Worm (Caenorhabditis elegans) whole organism, L3 larva: Measurements from ENCODE around the gene ZK863.8.

ENCODE experiments used
- ZK546.5 ChIP-seq: sonication (generic microtip); optimal IDR thresholded peaks from 2 replicates; lab custom pipeline; 2017; ENCODE audit warnings: missing biosample characterization, missing genetic modification characterization
- ama-1 ChIP-seq: fragments of 150-350 bp; optimal IDR thresholded peaks from 2 replicates; lab custom pipeline; 2018
- ceh-16 ChIP-seq: sonication (generic microtip); optimal IDR thresholded peaks from 2 replicates; lab custom pipeline; 2017; ENCODE audit warnings: missing biosample characterization, missing genetic modification characterization
- ceh-28 ChIP-seq: fragments of 150-350 bp; optimal IDR thresholded peaks from 2 replicates; lab custom pipeline; 2014; ENCODE audit warnings: missing biosample characterization, missing genetic modification reagents, missing genetic modification characterization
- ceh-82 ChIP-seq: fragments of 150-350 bp; optimal IDR thresholded peaks from 2 replicates; lab custom pipeline; 2014; ENCODE audit warnings: missing biosample characterization, missing genetic modification characterization
- ceh-9 ChIP-seq: sonication (generic microtip); optimal IDR thresholded peaks from 2 replicates; lab custom pipeline; 2018; ENCODE audit warnings: missing biosample characterization, missing genetic modification characterization
- daf-12 ChIP-seq: fragments of 150-350 bp; optimal IDR thresholded peaks from 2 replicates; lab custom pipeline; 2014; ENCODE audit warnings: missing biosample characterization, missing genetic modification reagents, missing genetic modification characterization
- egl-27 ChIP-seq: sonication (generic microtip); optimal IDR thresholded peaks from 4 replicates; lab custom pipeline; 2017; ENCODE audit warnings: missing biosample characterization, missing genetic modification reagents, missing genetic modification characterization
- elt-1 ChIP-seq: fragments of 150-350 bp; optimal IDR thresholded peaks from 2 replicates; lab custom pipeline; 2014; ENCODE audit warnings: missing biosample characterization, missing genetic modification characterization
- elt-2 ChIP-seq: sonication (generic microtip); optimal IDR thresholded peaks from 2 replicates; lab custom pipeline; 2016; ENCODE audit warnings: missing genetic modification reagents, mild to moderate bottlenecking, missing genetic modification characterization, missing compliant biosample characterization
- elt-3 ChIP-seq, 3 experiments: fragments of 150-350 bp in 1 of 3; sonication (generic microtip) in 2 of 3; optimal IDR thresholded peaks; 2 replicates in 2 of 3; 4 replicates in 1 of 3; lab custom pipeline; 2014 to 2017; ENCODE audit warnings: missing biosample characterization in 3 of 3, missing genetic modification characterization in 3 of 3
- fkh-10 ChIP-seq: sonication (generic microtip); optimal IDR thresholded peaks from 2 replicates; lab custom pipeline; 2017; ENCODE audit warnings: missing biosample characterization, missing genetic modification reagents, missing genetic modification characterization
- fkh-2 ChIP-seq: fragments of 150-350 bp; optimal IDR thresholded peaks from 2 replicates; lab custom pipeline; 2014; ENCODE audit warnings: missing biosample characterization, missing genetic modification reagents, missing genetic modification characterization
- fos-1 ChIP-seq: fragments of 150-350 bp; optimal IDR thresholded peaks from 2 replicates; lab custom pipeline; 2014; ENCODE audit warnings: missing biosample characterization, missing genetic modification characterization
- hmg-11 ChIP-seq: sonication (generic microtip); optimal IDR thresholded peaks from 2 replicates; lab custom pipeline; 2016; ENCODE audit warnings: missing genetic modification characterization, missing compliant biosample characterization
- jun-1 ChIP-seq: fragments of 150-350 bp; optimal IDR thresholded peaks from 2 replicates; lab custom pipeline; 2014; ENCODE audit warnings: missing biosample characterization, missing genetic modification reagents, missing genetic modification characterization
- lin-39 ChIP-seq: fragments of 150-350 bp; optimal IDR thresholded peaks from 2 replicates; lab custom pipeline; 2018; ENCODE audit warnings: missing biosample characterization, missing genetic modification reagents, missing genetic modification characterization
- mdl-1 ChIP-seq: fragments of 150-350 bp; optimal IDR thresholded peaks from 2 replicates; lab custom pipeline; 2014; ENCODE audit warnings: missing biosample characterization, missing genetic modification characterization
- mml-1 ChIP-seq: fragments of 150-350 bp; sonication (generic microtip); optimal IDR thresholded peaks from 3 replicates; lab custom pipeline; 2014; ENCODE audit warnings: missing biosample characterization, missing genetic modification characterization
- nhr-12 ChIP-seq: fragments of 150-350 bp; optimal IDR thresholded peaks from 2 replicates; lab custom pipeline; 2014; ENCODE audit warnings: missing biosample characterization, missing genetic modification characterization
- nhr-23 ChIP-seq: fragments of 150-350 bp; optimal IDR thresholded peaks from 2 replicates; lab custom pipeline; 2014; ENCODE audit warnings: missing biosample characterization, missing genetic modification reagents, missing genetic modification characterization
- nhr-237 ChIP-seq: fragments of 150-350 bp; optimal IDR thresholded peaks from 2 replicates; lab custom pipeline; 2014; ENCODE audit warnings: missing biosample characterization, missing genetic modification characterization
- nhr-25 ChIP-seq: sonication (generic microtip); optimal IDR thresholded peaks from 2 replicates; lab custom pipeline; 2017; ENCODE audit warnings: missing biosample characterization, missing genetic modification characterization
- nhr-28 ChIP-seq: fragments of 150-350 bp; optimal IDR thresholded peaks from 2 replicates; lab custom pipeline; 2014; ENCODE audit warnings: missing biosample characterization, missing genetic modification characterization
- nhr-43 ChIP-seq: sonication (generic microtip); optimal IDR thresholded peaks from 2 replicates; lab custom pipeline; 2016; ENCODE audit warnings: mild to moderate bottlenecking, missing genetic modification characterization, missing compliant biosample characterization; ENCODE audit not compliant: poor library complexity, severe bottlenecking
- nhr-76 ChIP-seq: fragments of 150-350 bp; sonication (generic microtip); optimal IDR thresholded peaks from 5 replicates; lab custom pipeline; 2014; ENCODE audit warnings: missing biosample characterization, missing genetic modification characterization
- sea-2 ChIP-seq: fragments of 150-350 bp; sonication (generic microtip); optimal IDR thresholded peaks from 4 replicates; lab custom pipeline; 2014; ENCODE audit warnings: missing biosample characterization, missing genetic modification reagents, missing genetic modification characterization
- snpc-4 ChIP-seq: fragments of 150-350 bp; optimal IDR thresholded peaks from 2 replicates; lab custom pipeline; 2014; ENCODE audit warnings: missing biosample characterization, missing genetic modification characterization
- unc-39 ChIP-seq: sonication (generic microtip); optimal IDR thresholded peaks from 4 replicates; lab custom pipeline; 2017; ENCODE audit warnings: missing biosample characterization, missing genetic modification characterization
- unc-62 ChIP-seq: fragments of 150-350 bp; sonication (generic microtip); optimal IDR thresholded peaks from 4 replicates; lab custom pipeline; 2014; ENCODE audit warnings: missing biosample characterization, missing genetic modification reagents, missing genetic modification characterization
- zag-1 ChIP-seq: fragments of 150-350 bp; optimal IDR thresholded peaks from 2 replicates; lab custom pipeline; 2014; ENCODE audit warnings: missing biosample characterization, missing genetic modification characterization

Gene ZK863.8

DNA sequence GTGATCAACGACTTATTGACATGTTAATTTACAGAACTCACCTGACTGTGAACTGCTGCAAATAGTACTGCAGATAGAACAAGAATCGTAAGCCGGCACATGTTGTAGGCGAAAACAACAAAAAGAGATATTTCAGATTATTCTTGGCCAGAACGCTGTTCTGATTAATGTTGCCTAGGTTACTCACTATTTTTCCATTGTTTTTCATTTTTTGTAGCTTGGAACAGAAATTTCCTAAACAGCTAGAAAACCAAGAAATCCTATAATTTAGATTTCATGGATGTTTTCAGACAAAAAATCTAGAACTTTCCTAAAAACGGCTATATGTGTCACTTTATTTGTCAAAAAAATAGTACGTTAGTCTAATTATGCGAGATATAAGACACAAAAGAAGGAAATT is 32.8 kb downstream of the ZK863.8 start, which contains the start of gene C27A7.9:
TSS of gene C27A7.9 (minus strand) at position 101 of the 400 bp plus-strand sequence.
- TF ChIP-seq ceh-28 (tag; lab: Kevin White, UChicago) = no peak
- TF ChIP-seq fkh-2 (tag; lab: Kevin White, UChicago) = no peak
- no peak for TF ChIP-seq unc-62 (GFP tag; lab: Kevin White, UChicago)

DNA sequence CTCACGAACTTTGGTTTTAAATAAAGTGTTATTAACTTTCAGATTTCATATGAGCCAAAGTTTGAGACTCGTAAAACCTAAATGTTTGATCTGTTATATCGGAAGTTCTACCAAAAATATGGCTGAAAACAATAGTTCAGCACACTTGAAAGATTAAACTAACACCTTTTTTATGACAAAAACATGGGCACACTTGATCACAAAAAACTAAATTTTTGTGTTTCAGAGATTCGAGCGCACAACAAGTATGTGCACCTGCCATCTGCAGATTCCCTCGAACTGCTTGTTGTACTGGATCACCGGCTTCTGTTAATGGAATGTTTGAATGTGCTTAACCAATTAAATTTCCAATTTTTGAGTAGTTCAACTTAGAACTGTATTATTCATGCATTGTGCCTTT is 33.5 kb downstream of the ZK863.8 start:
- TF ChIP-seq nhr-23 (tag; lab: Kevin White, UChicago) = no peak

DNA sequence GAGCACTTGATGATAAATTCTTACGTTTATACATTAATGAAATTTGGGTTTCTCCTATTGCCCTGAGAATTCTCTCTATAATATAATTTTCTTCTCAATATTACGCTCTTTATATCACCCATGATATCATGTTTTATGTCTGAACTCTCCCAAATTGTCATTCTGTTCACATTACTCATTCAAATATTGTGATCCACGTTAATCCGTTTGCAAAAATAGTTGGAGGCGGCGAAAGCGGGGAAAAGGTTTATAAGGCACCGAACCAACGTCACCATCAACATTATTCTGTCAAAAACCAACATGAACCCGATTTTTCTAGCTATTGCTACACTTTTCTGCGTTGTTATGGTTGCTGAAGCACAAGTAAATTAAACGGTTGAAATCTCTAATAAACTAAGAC is 34.5 kb downstream of the ZK863.8 start, which contains the start of gene C27A7.8:
TSS of gene C27A7.8 (plus strand) at position 301 of the 400 bp plus-strand sequence.
- TF ChIP-seq elt-1 = no peak
- no peak for TF ChIP-seq ceh-16 (tag; lab: Kevin White, UChicago)
- TF ChIP-seq elt-2 (tag; lab: Kevin White, UChicago) = no peak
- no peak for TF ChIP-seq nhr-23 (tag; lab: Kevin White, UChicago)
- TF ChIP-seq sea-2 (GFP tag; lab: Kevin White, UChicago) = no peak
- TF ChIP-seq hmg-11 (tag; lab: Kevin White, UChicago) = no peak
- TF ChIP-seq nhr-237 = no peak
- TF ChIP-seq ama-1 = no peak
- TF ChIP-seq fos-1 (tag; lab: Kevin White, UChicago) = no peak
- no peak for TF ChIP-seq ZK546.5
- no peak for TF ChIP-seq daf-12 (tag; lab: Kevin White, UChicago)

DNA sequence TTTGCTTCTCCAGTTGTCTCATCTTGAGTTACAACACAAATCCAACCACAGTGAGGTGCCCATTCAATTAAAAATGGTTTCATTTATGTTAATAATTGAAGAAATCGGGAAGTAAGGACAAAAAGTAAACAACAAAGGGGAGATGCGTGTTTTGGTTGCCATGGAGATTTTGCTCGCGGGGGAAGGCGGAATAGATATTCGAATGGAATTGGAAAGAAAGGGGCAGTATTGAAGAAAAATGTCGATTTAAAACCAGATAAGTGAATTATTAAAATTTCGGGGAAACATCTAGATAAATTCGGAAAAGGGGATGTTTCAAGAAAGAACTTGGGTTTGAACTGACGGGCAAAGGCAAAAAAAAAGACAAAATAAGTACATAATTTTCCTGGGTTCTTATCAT is 36.7 kb downstream of the ZK863.8 start, which contains the start of gene che-11:
TSS of gene che-11 (minus strand) at position 101 of the 400 bp plus-strand sequence.
- TF ChIP-seq egl-27 (tag; lab: Kevin White, UChicago) (no peak), elt-3 (tag; optimal IDR thresholded peaks at IDR 0.05; lab: Kevin White, UChicago) (no peak), ama-1 (no peak), nhr-25 (no peak), sea-2 (GFP tag; lab: Kevin White, UChicago) (no peak), nhr-23 (tag; lab: Kevin White, UChicago) (no peak), daf-12 (tag; lab: Kevin White, UChicago) (no peak), snpc-4 (tag; lab: Kevin White, UChicago) (no peak), ceh-9 (tag; lab: Kevin White, UChicago) (no peak)

DNA sequence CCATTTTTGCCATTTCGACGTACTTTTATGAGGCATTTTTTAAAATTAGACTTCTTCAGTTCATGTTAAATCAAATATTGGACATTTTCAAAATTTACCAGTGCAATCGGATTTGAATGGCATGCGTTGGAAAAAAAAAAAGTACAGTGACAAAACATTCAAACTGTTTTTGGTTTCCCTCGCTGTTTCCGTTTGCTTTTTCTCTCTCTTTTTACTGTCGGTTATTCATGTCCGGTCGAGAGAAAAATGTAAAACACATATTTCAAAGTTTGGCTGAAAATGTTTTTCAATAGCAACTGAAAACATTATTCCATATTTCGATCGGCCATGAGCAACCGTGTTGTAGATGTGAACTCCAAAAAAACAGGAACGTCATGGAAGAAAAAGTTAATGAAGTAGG is 46.7 kb downstream of the ZK863.8 start, which contains the start of gene C27A7.3:
TSS of gene C27A7.3 (plus strand) at position 301 of the 400 bp plus-strand sequence.
- TF ChIP-seq fkh-10 (GFP tag; lab: Kevin White, UChicago) = no peak
- no peak for TF ChIP-seq nhr-28 (tag; lab: Kevin White, UChicago)
- no peak for TF ChIP-seq lin-39 (tag; lab: Kevin White, UChicago)
- no peak for TF ChIP-seq daf-12 (tag; lab: Kevin White, UChicago)
- TF ChIP-seq elt-3 (tag; optimal IDR thresholded peaks at IDR 0.05; lab: Kevin White, UChicago) = no peak
- no peak for TF ChIP-seq zag-1 (tag; lab: Kevin White, UChicago)

DNA sequence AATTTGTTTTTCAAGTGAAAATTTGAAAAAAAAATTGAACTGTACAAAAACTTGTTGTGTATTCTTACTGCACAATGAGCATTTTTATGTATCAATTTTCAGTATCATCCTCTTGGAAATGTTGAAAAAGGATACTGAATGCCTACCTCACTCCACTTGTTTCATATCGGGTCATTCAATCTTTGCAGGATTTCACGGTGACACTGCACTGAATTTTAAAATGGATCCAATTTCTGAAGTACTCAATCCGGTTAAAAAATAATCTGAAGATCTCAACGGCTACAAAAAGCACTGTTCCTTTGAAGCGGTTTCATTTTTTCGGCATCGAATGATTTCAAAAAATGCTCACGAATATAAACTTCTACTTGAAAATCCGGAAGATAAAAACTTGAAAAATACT is 49.4 kb downstream of the ZK863.8 start:
- TF ChIP-seq ama-1 (no peak), ceh-82 (tag; lab: Kevin White, UChicago) (no peak), nhr-28 (tag; lab: Kevin White, UChicago) (no peak), unc-39 (tag; lab: Kevin White, UChicago) (no peak), nhr-76 (no peak), jun-1 (no peak), nhr-23 (tag; lab: Kevin White, UChicago) (no peak), nhr-25 (no peak), nhr-43 (tag; lab: Kevin White, UChicago) (no peak), elt-1 (no peak), nhr-12 (tag; lab: Kevin White, UChicago) (no peak), ZK546.5 (no peak), ceh-16 (tag; lab: Kevin White, UChicago) (no peak), mml-1 (tag; lab: Kevin White, UChicago) (no peak), fkh-2 (tag; lab: Kevin White, UChicago) (no peak), zag-1 (tag; lab: Kevin White, UChicago) (no peak), egl-27 (tag; lab: Kevin White, UChicago) (no peak), sea-2 (GFP tag; lab: Kevin White, UChicago) (no peak), lin-39 (tag; lab: Kevin White, UChicago) (no peak), mdl-1 (no peak)
